Worm (Caenorhabditis elegans) whole organism, early embryonic: ENCODE results near the gene srh-286.

Source experiments
- B0310.2 ChIP-seq: sonication (generic microtip); optimal IDR thresholded peaks from 2 replicates; lab custom pipeline; 2016; ENCODE audit warnings: mild to moderate bottlenecking, missing genetic modification characterization, missing compliant biosample characterization
- F13C5.2 ChIP-seq: sonication (generic microtip); optimal IDR thresholded peaks from 2 replicates; lab custom pipeline; 2017; ENCODE audit warnings: mild to moderate bottlenecking, missing genetic modification characterization, inconsistent platforms, missing compliant biosample characterization
- aly-1 ChIP-seq: sonication (generic microtip); optimal IDR thresholded peaks from 2 replicates; lab custom pipeline; 2016; ENCODE audit warnings: missing genetic modification characterization, missing compliant biosample characterization
- ama-1 ChIP-seq: fragments of 150-350 bp; optimal IDR thresholded peaks from 2 replicates; lab custom pipeline; 2014
- ceh-36 ChIP-seq: sonication (generic microtip); optimal IDR thresholded peaks from 2 replicates; lab custom pipeline; 2016; ENCODE audit warnings: missing genetic modification characterization, inconsistent platforms, missing compliant biosample characterization
- flt-1 ChIP-seq: fragments of 200-800 bp; sonication (Bioruptor generic); IDR thresholded peaks from 2 replicates; pipeline ENCODE4 v1.3.6; 2022; ENCODE audit warnings: missing genetic modification characterization, missing compliant biosample characterization
- hmbx-1 ChIP-seq: sonication (generic microtip); optimal IDR thresholded peaks from 2 replicates; lab custom pipeline; 2016; ENCODE audit warnings: mild to moderate bottlenecking, missing genetic modification characterization, missing compliant biosample characterization
- hmg-4 ChIP-seq: fragments of 200-800 bp; sonication (Bioruptor generic); optimal IDR thresholded peaks from 2 replicates; lab custom pipeline; 2018; ENCODE audit warnings: mild to moderate bottlenecking, missing genetic modification characterization, missing compliant biosample characterization
- scrt-1 ChIP-seq: fragments of 200-800 bp; sonication (Bioruptor generic); IDR thresholded peaks from 2 replicates; pipeline ENCODE4 v1.3.6; 2022; ENCODE audit warnings: missing genetic modification characterization, missing compliant biosample characterization
- sea-1 ChIP-seq: fragments of 200-800 bp; sonication (Bioruptor generic); conservative IDR thresholded peaks from 2 replicates; pipeline ENCODE4 v1.3.6; 2022; ENCODE audit warnings: missing genetic modification characterization, missing compliant biosample characterization
- tbx-11 ChIP-seq: fragments of 200-800 bp; sonication (Bioruptor generic); IDR thresholded peaks from 2 replicates; pipeline ENCODE4 v1.3.6; 2022; ENCODE audit warnings: missing genetic modification characterization, missing compliant biosample characterization
- tra-4 ChIP-seq: sonication (generic microtip); optimal IDR thresholded peaks from 2 replicates; lab custom pipeline; 2017; ENCODE audit warnings: missing genetic modification characterization, missing compliant biosample characterization

- TF ChIP-seq hmbx-1 (tag; lab: Kevin White, UChicago) (no peak), tbx-11 (GFP tag; lab: Robert Waterston, UW) (no peak), ama-1 (lab: Kevin White, UChicago) (no peak), scrt-1 (GFP tag; lab: Robert Waterston, UW) (no peak), sea-1 (GFP tag; lab: Robert Waterston, UW) (no peak), flt-1 (GFP tag; lab: Robert Waterston, UW) (no peak), F13C5.2 (no peak), tra-4 (tag; lab: Kevin White, UChicago) (no peak), aly-1 (no peak), B0310.2 (no peak), ceh-36 (tag; lab: Kevin White, UChicago) (no peak), hmg-4 (GFP tag; lab: Kevin White, UChicago) (no peak)
Measured at ce11 chrV:17821805-17822204, 22.2 kb downstream of the srh-286 start, which contains the start of gene srh-300.
